Worm (Caenorhabditis elegans) whole organism, mixed stage, embryonic: ENCODE measurements around the gene Y48G9A.9.

Experiments
- elt-1 ChIP-seq: sonication (generic microtip); optimal IDR thresholded peaks from 2 replicates; lab custom pipeline; 2017; ENCODE audit warnings: missing genetic modification characterization, mild to moderate bottlenecking, missing compliant biosample characterization, antibody characterized with exemption, moderate library complexity, borderline replicate concordance; ENCODE audit not compliant: insufficient read depth
- elt-3 ChIP-seq: fragments of 150-350 bp; optimal IDR thresholded peaks from 2 replicates; lab custom pipeline; 2014; ENCODE audit warnings: missing biosample characterization, missing genetic modification characterization
- lin-13 ChIP-seq: fragments of 150-350 bp; optimal IDR thresholded peaks from 2 replicates; lab custom pipeline; 2014; ENCODE audit warnings: missing biosample characterization, missing genetic modification characterization
- lsy-2 ChIP-seq: fragments of 150-350 bp; optimal IDR thresholded peaks from 2 replicates; lab custom pipeline; 2014; ENCODE audit warnings: missing biosample characterization, missing genetic modification characterization
- nhr-12 ChIP-seq: fragments of 150-350 bp; optimal IDR thresholded peaks from 2 replicates; lab custom pipeline; 2014; ENCODE audit warnings: missing biosample characterization, missing genetic modification characterization
- nhr-237 ChIP-seq: fragments of 150-350 bp; optimal IDR thresholded peaks from 2 replicates; lab custom pipeline; 2014; ENCODE audit warnings: missing biosample characterization, missing genetic modification characterization
- nhr-28 ChIP-seq: fragments of 150-350 bp; optimal IDR thresholded peaks from 2 replicates; lab custom pipeline; 2014; ENCODE audit warnings: missing biosample characterization, missing genetic modification characterization
- nhr-76 ChIP-seq: sonication (generic microtip); optimal IDR thresholded peaks from 2 replicates; lab custom pipeline; 2017; ENCODE audit warnings: missing biosample characterization, missing genetic modification characterization
- pha-4 ChIP-seq: fragments of 150-350 bp; optimal IDR thresholded peaks from 2 replicates; lab custom pipeline; 2018; ENCODE audit warnings: missing biosample characterization, missing genetic modification reagents, missing genetic modification characterization
- snpc-4 ChIP-seq: fragments of 150-350 bp; optimal IDR thresholded peaks from 2 replicates; lab custom pipeline; 2014; ENCODE audit warnings: missing biosample characterization, missing genetic modification characterization
- unc-39 ChIP-seq: fragments of 150-350 bp; optimal IDR thresholded peaks from 2 replicates; lab custom pipeline; 2014; ENCODE audit warnings: missing biosample characterization, missing genetic modification characterization
- unc-62 ChIP-seq: fragments of 150-350 bp; optimal IDR thresholded peaks from 2 replicates; lab custom pipeline; 2014; ENCODE audit warnings: missing biosample characterization, missing genetic modification reagents, missing genetic modification characterization
- ztf-11 ChIP-seq: fragments of 150-350 bp; optimal IDR thresholded peaks from 2 replicates; lab custom pipeline; 2014; ENCODE audit warnings: missing biosample characterization, missing genetic modification characterization

ce11 chrIII:2129991-2130390 lies 37.5 kb downstream of the Y48G9A.9 start:
- TF ChIP-seq unc-62 (GFP tag; lab: Kevin White, UChicago) (no peak), snpc-4 (tag; lab: Kevin White, UChicago) (no peak), unc-39 (tag; lab: Kevin White, UChicago) (no peak), elt-3 (tag; lab: Kevin White, UChicago) (no peak), ztf-11 (tag; lab: Kevin White, UChicago) (no peak), elt-1 (tag; lab: Kevin White, UChicago) (no peak), nhr-237 (tag; lab: Kevin White, UChicago) (no peak), lin-13 (tag; lab: Kevin White, UChicago) (no peak), pha-4 (tag; lab: Kevin White, UChicago) (no peak), lsy-2 (tag; lab: Kevin White, UChicago) (no peak), nhr-12 (tag; lab: Kevin White, UChicago) (no peak), nhr-76 (tag; lab: Kevin White, UChicago) (no peak), nhr-28 (tag; lab: Kevin White, UChicago) (no peak)
